Fruit fly (Drosophila melanogaster) whole organism: Measurements from ENCODE around the gene CG31778.

ENCODE experiments used
- CG8478 ChIP-seq: fragments of >200 bp; optimal IDR thresholded peaks from 2 replicates; lab custom pipeline; 2018; ENCODE audit warnings: inconsistent platforms
- Dll ChIP-seq: fragments of >200 bp; optimal IDR thresholded peaks from 2 replicates; lab custom pipeline; 2017
- EcR ChIP-seq, 2 experiments: fragments of >200 bp; optimal IDR thresholded peaks; 2 replicates each; lab custom pipeline; 2017; ENCODE audit warnings: missing biosample characterization in 2 of 2, missing genetic modification characterization in 2 of 2, missing genetic modification reagents in 2 of 2
- psq ChIP-seq: fragments of >200 bp; optimal IDR thresholded peaks from 2 replicates; lab custom pipeline; 2017
- usp ChIP-seq: fragments of >200 bp; optimal IDR thresholded peaks from 2 replicates; lab custom pipeline; 2017; ENCODE audit warnings: missing biosample characterization, missing genetic modification characterization, mixed read lengths

dm6 chr2L:3699895-3700294 lies 5.4 kb downstream of the CG31778 start, which contains the start of gene CG42465:
- TF ChIP-seq Dll, result no peak
- TF ChIP-seq EcR (GFP tag; optimal IDR thresholded peaks at IDR 0.05; lab: Kevin White, UChicago), result no peak
- no peak for TF ChIP-seq psq (lab: Kevin White, UChicago)
- no peak for TF ChIP-seq CG8478
- TF ChIP-seq usp (GFP tag; lab: Kevin White, UChicago), result no peak
